Fruit fly (Drosophila melanogaster): ENCODE measurements around the gene Pp2B-14D.

DNA sequence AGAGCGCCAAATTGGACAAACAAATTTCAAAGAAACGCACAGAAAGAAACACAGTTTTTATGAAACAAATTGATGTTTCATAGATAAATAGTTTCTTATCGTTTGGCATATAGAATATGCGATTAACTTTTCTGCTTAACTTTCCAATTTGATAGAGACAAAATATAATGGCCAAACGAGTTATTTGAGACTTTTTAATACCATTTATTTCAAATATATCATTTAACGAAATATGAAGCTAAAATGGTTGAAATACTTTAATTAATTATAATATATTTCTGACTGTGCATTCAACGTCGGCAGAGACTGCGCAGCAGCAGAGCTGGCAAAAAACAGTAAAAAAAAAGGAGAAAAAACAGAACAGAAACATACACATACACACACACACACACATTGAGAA is 25.8 kb upstream of the Pp2B-14D start:
- TF ChIP-seq CG2202 (tag; optimal IDR thresholded peaks at IDR 0.05): no peak
- TF ChIP-seq Scr (GFP tag; IDR thresholded peaks at IDR 0.05; ENCODE audit: partially characterized antibody): no peak
- no peak for TF ChIP-seq Usf (GFP tag; optimal IDR thresholded peaks at IDR 0.05)
- TF ChIP-seq Hr39 (optimal IDR thresholded peaks at IDR 0.05): no peak
- TF ChIP-seq Atf3 (GFP tag; optimal IDR thresholded peaks at IDR 0.05): no peak
- TF ChIP-seq CG4360 (GFP tag; IDR thresholded peaks at IDR 0.05): no peak
- no peak for TF ChIP-seq ERR (GFP tag; optimal IDR thresholded peaks at IDR 0.05)
- TF ChIP-seq Atf-2 (GFP tag; optimal IDR thresholded peaks at IDR 0.05): no peak
- no peak for TF ChIP-seq ttk (GFP tag; IDR thresholded peaks at IDR 0.05)
- no peak for TF ChIP-seq psq (GFP tag; optimal IDR thresholded peaks at IDR 0.05)

Data from whole organism, embryonic.